Worm (Caenorhabditis elegans) whole organism, L4/young adult: ENCODE data around the gene T06C12.11.

Experiments used
- W03F9.2 ChIP-seq: fragments of 150-350 bp; optimal IDR thresholded peaks from 2 replicates; lab custom pipeline; 2014; ENCODE audit warnings: missing biosample characterization, missing genetic modification characterization
- dao-5 ChIP-seq: sonication (generic microtip); optimal IDR thresholded peaks from 2 replicates; lab custom pipeline; 2016; ENCODE audit warnings: missing genotype, missing genetic modification characterization, moderate library complexity, missing compliant biosample characterization
- him-1 ChIP-seq: sonication (generic microtip); optimal IDR thresholded peaks from 2 replicates; lab custom pipeline; 2016; ENCODE audit warnings: missing genotype, missing genetic modification reagents, missing genetic modification characterization, missing compliant biosample characterization

T06C12.11 gene

ce11 chrV:15943125-15943524 is 50.3 kb downstream of the T06C12.11 start, which contains the start of gene srw-53:
Gene srw-53, plus strand, starts transcription at chrV:15943425.
- TF ChIP-seq dao-5 (tag; lab: Kevin White, UChicago) (no peak), W03F9.2 (no peak), him-1 (tag; lab: Kevin White, UChicago) (no peak)
